Worm (Caenorhabditis elegans) whole organism, L1 larva: ENCODE measurements around the gene F46E10.3.

Experiments used
- egl-27 ChIP-seq, 2 experiments: fragments of 150-350 bp in 1 of 2; sonication (generic microtip); optimal IDR thresholded peaks; 3 replicates each; lab custom pipeline; 2017 to 2018; ENCODE audit warnings: missing biosample characterization in 2 of 2, missing genetic modification characterization in 2 of 2, missing genetic modification reagents in 2 of 2
- lir-3 ChIP-seq: sonication (generic microtip); optimal IDR thresholded peaks from 2 replicates; lab custom pipeline; 2016; ENCODE audit warnings: mild to moderate bottlenecking, missing genetic modification characterization, moderate library complexity, missing compliant biosample characterization; ENCODE audit not compliant: poor library complexity
- lsy-2 ChIP-seq, 2 experiments: fragments of 150-350 bp; optimal IDR thresholded peaks; 2 replicates each; lab custom pipeline; 2014; ENCODE audit warnings: missing biosample characterization in 2 of 2, missing genetic modification characterization in 2 of 2
- nhr-237 ChIP-seq: fragments of 150-350 bp; optimal IDR thresholded peaks from 2 replicates; lab custom pipeline; 2014; ENCODE audit warnings: missing biosample characterization, missing genetic modification characterization
- nhr-90 ChIP-seq: sonication (generic microtip); optimal IDR thresholded peaks from 2 replicates; lab custom pipeline; 2016; ENCODE audit warnings: mild to moderate bottlenecking, missing genetic modification characterization, missing compliant biosample characterization; ENCODE audit not compliant: poor library complexity
- sup-37 ChIP-seq: fragments of 200-800 bp; sonication (Bioruptor generic); optimal IDR thresholded peaks from 2 replicates; lab custom pipeline; 2018; ENCODE audit warnings: mild to moderate bottlenecking, missing genetic modification characterization, missing compliant biosample characterization
- xbp-1 ChIP-seq: sonication (generic microtip); optimal IDR thresholded peaks from 2 replicates; lab custom pipeline; 2016; ENCODE audit warnings: missing genetic modification characterization, missing compliant biosample characterization

ce11 chrV:6520385-6521080 is 2.4 kb downstream of the F46E10.3 start, which contains the start of the genes F46E10.2 and F46E10.18:
- no peak for TF ChIP-seq lsy-2 (tag; optimal IDR thresholded peaks at IDR 0.05; lab: Kevin White, UChicago)
- no peak for TF ChIP-seq xbp-1 (tag; lab: Kevin White, UChicago)
- TF ChIP-seq sup-37 (GFP tag; lab: Kevin White, UChicago) = no peak
- no peak for TF ChIP-seq egl-27 (tag; optimal IDR thresholded peaks at IDR 0.05; lab: Kevin White, UChicago)
- no peak for TF ChIP-seq nhr-237
- TF ChIP-seq lir-3 (tag; lab: Kevin White, UChicago) = no peak
- no peak for TF ChIP-seq nhr-90 (tag; lab: Kevin White, UChicago)
